Fruit fly (Drosophila melanogaster): ENCODE results near the gene CatB.
A peak's percentile ranks its signal among the peaks of the same experiment; 100 is the strongest.

dm6 chr2L:8709078-8709399 lies 3.7 kb downstream of the CatB start:
- TF ChIP-seq pad (GFP tag; optimal IDR thresholded peaks at IDR 0.05), result peak; percentile 87
- TF ChIP-seq CG1620 (GFP tag; optimal IDR thresholded peaks at IDR 0.05), result no peak
- no peak for TF ChIP-seq Crg-1 (GFP tag; optimal IDR thresholded peaks at IDR 0.05)
- TF ChIP-seq kay (GFP tag; ENCODE audit: borderline replicate concordance), result no peak
- no peak for TF ChIP-seq CG7101 (tag; optimal IDR thresholded peaks at IDR 0.05)
- TF ChIP-seq CG12768 (GFP tag; optimal IDR thresholded peaks at IDR 0.05), result peak; percentile 64
- peak; percentile 5 for TF ChIP-seq Hr96 (GFP tag; optimal IDR thresholded peaks at IDR 0.05)
- TF ChIP-seq CG14711 (tag; optimal IDR thresholded peaks at IDR 0.05), result no peak
- no peak for TF ChIP-seq toe (GFP tag; optimal IDR thresholded peaks at IDR 0.05)
- peak; percentile 8 for TF ChIP-seq CG11617 (GFP tag; optimal IDR thresholded peaks at IDR 0.05)
- peak; percentile 95 for TF ChIP-seq ovo (GFP tag; optimal IDR thresholded peaks at IDR 0.05)
